Comparison of ENCODE assay signal across 1 fruit fly cellular context in genomic region chr3R:7162356-7163289, dm6.
A peak's percentile ranks its signal among the peaks of the same experiment; 100 is the strongest.
TF ChIP-seq lines count a peak whose summit lies in the region.

Gene sas (plus strand): TSS chr3R:7162808.

TF ChIP-seq in whole organism, embryonic, 481 proteins besides CTCF, POLR2A, EP300 and RAD21 (continued from another document):
- TF ChIP-seq CG31224 (GFP tag; IDR thresholded peaks at IDR 0.05; lab: Robert Waterston, UW) (no peak), Sry-β (GFP tag; optimal IDR thresholded peaks at IDR 0.05; lab: Kevin White, UChicago) (no peak), CG10462 (GFP tag; optimal IDR thresholded peaks at IDR 0.05; lab: Kevin White, UChicago) (no peak), seq (GFP tag; IDR thresholded peaks at IDR 0.05; lab: Robert Waterston, UW) (peak; percentile 33; the same call in 1 of the 2 replicates), peb (GFP tag; IDR thresholded peaks at IDR 0.05; lab: Robert Waterston, UW) (no peak), hkb (optimal IDR thresholded peaks at IDR 0.05; lab: Kevin White, UChicago) (no peak), hkb (GFP tag; IDR thresholded peaks at IDR 0.05; lab: Robert Waterston, UW) (0 out of 2 replicates have a peak, but pooled peaks have one; percentile 40), Side (GFP tag; optimal IDR thresholded peaks at IDR 0.05; lab: Kevin White, UChicago) (no peak), CG7745 (tag; optimal IDR thresholded peaks at IDR 0.05; lab: Kevin White, UChicago) (no peak), CG2202 (tag; optimal IDR thresholded peaks at IDR 0.05; lab: Kevin White, UChicago) (no peak), CG2199 (GFP tag; IDR thresholded peaks at IDR 0.05; lab: Robert Waterston, UW) (no peak), Six4 (GFP tag; optimal IDR thresholded peaks at IDR 0.05; lab: Kevin White, UChicago) (no peak), CG13894 (tag; optimal IDR thresholded peaks at IDR 0.05; lab: Kevin White, UChicago) (peak; percentile 48), B-H2 (GFP tag; optimal IDR thresholded peaks at IDR 0.05; lab: Kevin White, UChicago) (no peak), kah (GFP tag; optimal IDR thresholded peaks at IDR 0.05; lab: Kevin White, UChicago) (no peak), vfl (GFP tag; optimal IDR thresholded peaks at IDR 0.05; lab: Kevin White, UChicago) (no peak), Fer1 (GFP tag; optimal IDR thresholded peaks at IDR 0.05; lab: Kevin White, UChicago) (no peak), her (GFP tag; optimal IDR thresholded peaks at IDR 0.05; lab: Kevin White, UChicago) (no peak), CG1792 (GFP tag; optimal IDR thresholded peaks at IDR 0.05; lab: Kevin White, UChicago) (no peak), croc (GFP tag; conservative IDR thresholded peaks at IDR 0.05; lab: Robert Waterston, UW) (no peak), Xrp1 (GFP tag; IDR thresholded peaks at IDR 0.05; lab: Robert Waterston, UW) (no peak), ro (GFP tag; IDR thresholded peaks at IDR 0.05; lab: Robert Waterston, UW) (no peak), nmo (GFP tag; optimal IDR thresholded peaks at IDR 0.05; lab: Kevin White, UChicago) (no peak), ftz-f1 (GFP tag; optimal IDR thresholded peaks at IDR 0.05; lab: Kevin White, UChicago) (no peak), dmrt99B (tag; optimal IDR thresholded peaks at IDR 0.05; lab: Kevin White, UChicago) (no peak), Pdp1 (GFP tag; optimal IDR thresholded peaks at IDR 0.05; lab: Kevin White, UChicago) (peak in 1 of 2 experiments; percentile 75), Deaf1 (tag; optimal IDR thresholded peaks at IDR 0.05; lab: Kevin White, UChicago) (no peak), CG8359 (GFP tag; optimal IDR thresholded peaks at IDR 0.05; lab: Kevin White, UChicago; ENCODE audit: borderline replicate concordance) (no peak), gro (GFP tag; optimal IDR thresholded peaks at IDR 0.05; lab: Kevin White, UChicago) (no peak), fd102C (GFP tag; optimal IDR thresholded peaks at IDR 0.05; lab: Kevin White, UChicago) (peak; percentile 22), vvl (GFP tag; IDR thresholded peaks at IDR 0.05; lab: Robert Waterston, UW) (peak; percentile 80), Dip2 (GFP tag; IDR thresholded peaks at IDR 0.05; lab: Robert Waterston, UW) (no peak), TFAM (GFP tag; optimal IDR thresholded peaks at IDR 0.05; lab: Kevin White, UChicago) (no peak), CG11560 (tag; IDR thresholded peaks at IDR 0.05; lab: Robert Waterston, UW) (no peak), Dek (tag; optimal IDR thresholded peaks at IDR 0.05; lab: Kevin White, UChicago) (no peak), Abd-B (GFP tag; optimal IDR thresholded peaks at IDR 0.05; lab: Kevin White, UChicago) (no peak), Dref (GFP tag; IDR thresholded peaks at IDR 0.05; lab: Robert Waterston, UW) (no peak), CG8281 (tag; optimal IDR thresholded peaks at IDR 0.05; lab: Kevin White, UChicago) (no peak), E2f2 (GFP tag; IDR thresholded peaks at IDR 0.05; lab: Robert Waterston, UW) (no peak), CG15011 (GFP tag; optimal IDR thresholded peaks at IDR 0.05; lab: Kevin White, UChicago) (no peak), mld (GFP tag; IDR thresholded peaks at IDR 0.05; lab: Robert Waterston, UW; ENCODE audit: partially characterized antibody) (no peak), CG7556 (GFP tag; optimal IDR thresholded peaks at IDR 0.05; lab: Kevin White, UChicago) (no peak), tll (GFP tag; optimal IDR thresholded peaks at IDR 0.05; lab: Kevin White, UChicago) (peak in 1 of 2 experiments; percentile 18), insv (GFP tag; optimal IDR thresholded peaks at IDR 0.05; lab: Kevin White, UChicago) (peak; percentile 33 to 93), CG4282 (GFP tag; optimal IDR thresholded peaks at IDR 0.05; lab: Kevin White, UChicago) (no peak), CG10654 (GFP tag; optimal IDR thresholded peaks at IDR 0.05; lab: Kevin White, UChicago) (no peak), grau (tag; optimal IDR thresholded peaks at IDR 0.05; lab: Kevin White, UChicago) (no peak), Tbp (GFP tag; optimal IDR thresholded peaks at IDR 0.05; lab: Kevin White, UChicago) (no peak), Dll (GFP tag; IDR thresholded peaks at IDR 0.05; lab: Robert Waterston, UW; ENCODE audit: partially characterized antibody) (peak; percentile 24; the same call in 1 of the 4 replicates), lbe (GFP tag; optimal IDR thresholded peaks at IDR 0.05; lab: Kevin White, UChicago) (no peak), CG6272 (GFP tag; IDR thresholded peaks at IDR 0.05; lab: Robert Waterston, UW) (no peak), CG13123 (GFP tag; optimal IDR thresholded peaks at IDR 0.05; lab: Kevin White, UChicago) (no peak), CG8924 (tag; optimal IDR thresholded peaks at IDR 0.05; lab: Kevin White, UChicago) (peak; percentile 18), abd-A (tag; optimal IDR thresholded peaks at IDR 0.05; lab: Kevin White, UChicago) (peak; percentile 37), Gug (GFP tag; IDR thresholded peaks at IDR 0.05; lab: Robert Waterston, UW) (no peak), CG2875 (GFP tag; optimal IDR thresholded peaks at IDR 0.05; lab: Kevin White, UChicago) (no peak), Ravus (GFP tag; IDR thresholded peaks at IDR 0.05; lab: Robert Waterston, UW) (no peak), CG12942 (GFP tag; optimal IDR thresholded peaks at IDR 0.05; lab: Kevin White, UChicago) (no peak), dati (GFP tag; IDR thresholded peaks at IDR 0.05; lab: Robert Waterston, UW) (no peak), maf-S (GFP tag; optimal IDR thresholded peaks at IDR 0.05; lab: Kevin White, UChicago) (no peak), CG1529 (GFP tag; optimal IDR thresholded peaks at IDR 0.05; lab: Kevin White, UChicago) (no peak), CG14710 (tag; optimal IDR thresholded peaks at IDR 0.05; lab: Kevin White, UChicago) (no peak), stc (GFP tag; IDR thresholded peaks at IDR 0.05; lab: Robert Waterston, UW) (peak; percentile 13; the same call in 1 of the 2 replicates), CHES-1-like (GFP tag; optimal IDR thresholded peaks at IDR 0.05; lab: Kevin White, UChicago) (no peak), sens (GFP tag; lab: Kevin White, UChicago) (peak; percentile 70), grn (GFP tag; optimal IDR thresholded peaks at IDR 0.05; lab: Kevin White, UChicago) (no peak), Fer3 (tag; optimal IDR thresholded peaks at IDR 0.05; lab: Kevin White, UChicago) (no peak), dan (GFP tag; IDR thresholded peaks at IDR 0.05; lab: Robert Waterston, UW) (no peak), Hand (GFP tag; optimal IDR thresholded peaks at IDR 0.05; lab: Kevin White, UChicago) (no peak), CG5953 (GFP tag; IDR thresholded peaks at IDR 0.05; lab: Robert Waterston, UW) (no peak), CG17568 (GFP tag; optimal IDR thresholded peaks at IDR 0.05; lab: Kevin White, UChicago) (no peak), Dad (GFP tag; optimal IDR thresholded peaks at IDR 0.05; lab: Kevin White, UChicago) (peak; percentile 5), CG30431 (GFP tag; optimal IDR thresholded peaks at IDR 0.05; lab: Kevin White, UChicago) (no peak), Awh (GFP tag; IDR thresholded peaks at IDR 0.05; lab: Robert Waterston, UW) (no peak), CG17361 (GFP tag; IDR thresholded peaks at IDR 0.05; lab: Robert Waterston, UW) (no peak), Sox100B (GFP tag; optimal IDR thresholded peaks at IDR 0.05; lab: Kevin White, UChicago) (no peak), so (GFP tag; IDR thresholded peaks at IDR 0.05; lab: Robert Waterston, UW) (peak; percentile 26; the same call in 1 of the 3 replicates), CG11085 (GFP tag; IDR thresholded peaks at IDR 0.05; lab: Robert Waterston, UW) (no peak), unc-4 (GFP tag; IDR thresholded peaks at IDR 0.05; lab: Robert Waterston, UW; ENCODE audit: partially characterized antibody) (no peak), CG34376 (GFP tag; optimal IDR thresholded peaks at IDR 0.05; lab: Kevin White, UChicago) (no peak), CG12236 (GFP tag; optimal IDR thresholded peaks at IDR 0.05; lab: Kevin White, UChicago) (no peak), amos (GFP tag; IDR thresholded peaks at IDR 0.05; lab: Robert Waterston, UW; ENCODE audit: partially characterized antibody) (peak; percentile 28; the same call in 1 of the 2 replicates), cg (GFP tag; optimal IDR thresholded peaks at IDR 0.05; lab: Kevin White, UChicago) (peak; percentile 64), Jarid2 (GFP tag; optimal IDR thresholded peaks at IDR 0.05; lab: Kevin White, UChicago) (peak; percentile 92), sug (tag; optimal IDR thresholded peaks at IDR 0.05; lab: Kevin White, UChicago) (no peak), CG14014 (GFP tag; IDR thresholded peaks at IDR 0.05; lab: Robert Waterston, UW) (no peak), Med (GFP tag; lab: Kevin White, UChicago) (peak; percentile 77), CG10543 (GFP tag; optimal IDR thresholded peaks at IDR 0.05; lab: Kevin White, UChicago) (peak; percentile 32), nerfin-2 (GFP tag; IDR thresholded peaks at IDR 0.05; lab: Robert Waterston, UW; ENCODE audit: partially characterized antibody) (peak; percentile 14; the same call in 1 of the 2 replicates), CG18476 (GFP tag; optimal IDR thresholded peaks at IDR 0.05; lab: Kevin White, UChicago) (no peak), CG17912 (GFP tag; optimal IDR thresholded peaks at IDR 0.05; lab: Kevin White, UChicago) (no peak), CG12744 (GFP tag; optimal IDR thresholded peaks at IDR 0.05; lab: Kevin White, UChicago) (no peak), trem (tag; optimal IDR thresholded peaks at IDR 0.05; lab: Kevin White, UChicago) (no peak), CG6791 (GFP tag; IDR thresholded peaks at IDR 0.05; lab: Robert Waterston, UW; ENCODE audit: partially characterized antibody) (0 out of 3 replicates have a peak, but pooled peaks have one; percentile 0), Nf-YA (GFP tag; IDR thresholded peaks at IDR 0.05; lab: Robert Waterston, UW) (no peak), CG9437 (GFP tag; optimal IDR thresholded peaks at IDR 0.05; lab: Kevin White, UChicago) (no peak), CG7963 (GFP tag; IDR thresholded peaks at IDR 0.05; lab: Robert Waterston, UW; ENCODE audit: partially characterized antibody) (no peak), Hr51 (GFP tag; optimal IDR thresholded peaks at IDR 0.05; lab: Kevin White, UChicago) (no peak), CG11456 (GFP tag; IDR thresholded peaks at IDR 0.05; lab: Robert Waterston, UW) (no peak), D (optimal IDR thresholded peaks at IDR 0.05; lab: Kevin White, UChicago) (peak; percentile 17), D (GFP tag; optimal IDR thresholded peaks at IDR 0.05; lab: Kevin White, UChicago) (no peak), GATAe (GFP tag; conservative IDR thresholded peaks at IDR 0.05; lab: Robert Waterston, UW) (no peak), Dbx (GFP tag; IDR thresholded peaks at IDR 0.05; lab: Robert Waterston, UW) (no peak), ci (GFP tag; IDR thresholded peaks at IDR 0.05; lab: Robert Waterston, UW) (peak; percentile 45; the same call in 1 of the 3 replicates), ranshi (GFP tag; IDR thresholded peaks at IDR 0.05; lab: Robert Waterston, UW) (no peak), cad (GFP tag; optimal IDR thresholded peaks at IDR 0.05; lab: Kevin White, UChicago) (no peak), CG10959 (GFP tag; IDR thresholded peaks at IDR 0.05; lab: Robert Waterston, UW) (no peak), pnt (GFP tag; optimal IDR thresholded peaks at IDR 0.05; lab: Kevin White, UChicago) (no peak), luna (GFP tag; optimal IDR thresholded peaks at IDR 0.05; lab: Kevin White, UChicago) (no peak), phol (tag; optimal IDR thresholded peaks at IDR 0.05; lab: Kevin White, UChicago) (no peak), ab (GFP tag; optimal IDR thresholded peaks at IDR 0.05; lab: Kevin White, UChicago) (no peak), Rfx (GFP tag; IDR thresholded peaks at IDR 0.05; lab: Robert Waterston, UW) (no peak), crp (GFP tag; optimal IDR thresholded peaks at IDR 0.05; lab: Kevin White, UChicago) (peak in 1 of 2 experiments; percentile 27), CG12299 (tag; optimal IDR thresholded peaks at IDR 0.05; lab: Kevin White, UChicago) (no peak), CG34224 (GFP tag; IDR thresholded peaks at IDR 0.05; lab: Robert Waterston, UW; ENCODE audit: partially characterized antibody) (no peak), br (optimal IDR thresholded peaks at IDR 0.05; lab: Kevin White, UChicago) (no peak), salm (tag; optimal IDR thresholded peaks at IDR 0.05; lab: Kevin White, UChicago) (no peak), gcm (GFP tag; optimal IDR thresholded peaks at IDR 0.05; lab: Kevin White, UChicago) (no peak), CG7372 (GFP tag; IDR thresholded peaks at IDR 0.05; lab: Robert Waterston, UW) (no peak), twi (tag; optimal IDR thresholded peaks at IDR 0.05; lab: Kevin White, UChicago) (no peak), Dip3 (GFP tag; optimal IDR thresholded peaks at IDR 0.05; lab: Kevin White, UChicago) (no peak), rib (GFP tag; IDR thresholded peaks at IDR 0.05; lab: Robert Waterston, UW) (no peak), CG11695 (GFP tag; IDR thresholded peaks at IDR 0.05; lab: Robert Waterston, UW) (no peak), pum (GFP tag; optimal IDR thresholded peaks at IDR 0.05; lab: Kevin White, UChicago) (no peak)
TF ChIP-seq in whole organism, embryonic: peak in this region for 55.
